Worm (Caenorhabditis elegans) whole organism, midembryonic: ENCODE results near the gene C14C10.10.

Source experiments
- T22C8.4 ChIP-seq: fragments of 200-800 bp; sonication (Bioruptor generic); IDR thresholded peaks from 2 replicates; pipeline ENCODE4 v1.3.6; 2022; ENCODE audit warnings: missing genetic modification characterization, missing compliant biosample characterization
- flt-1 ChIP-seq: fragments of 200-800 bp; sonication (Bioruptor generic); IDR thresholded peaks from 2 replicates; pipeline ENCODE4 v1.3.6; 2022; ENCODE audit warnings: missing genetic modification characterization, missing compliant biosample characterization
- tab-1 ChIP-seq: fragments of 200-800 bp; sonication (Bioruptor generic); IDR thresholded peaks from 2 replicates; pipeline ENCODE4 v1.3.6; 2022; ENCODE audit warnings: missing genetic modification characterization, missing compliant biosample characterization
- ztf-23 ChIP-seq: fragments of 200-800 bp; sonication (Bioruptor generic); IDR thresholded peaks from 2 replicates; pipeline ENCODE4 v1.3.6; 2022; ENCODE audit warnings: missing genetic modification reagents, missing genetic modification characterization, missing compliant biosample characterization

DNA sequence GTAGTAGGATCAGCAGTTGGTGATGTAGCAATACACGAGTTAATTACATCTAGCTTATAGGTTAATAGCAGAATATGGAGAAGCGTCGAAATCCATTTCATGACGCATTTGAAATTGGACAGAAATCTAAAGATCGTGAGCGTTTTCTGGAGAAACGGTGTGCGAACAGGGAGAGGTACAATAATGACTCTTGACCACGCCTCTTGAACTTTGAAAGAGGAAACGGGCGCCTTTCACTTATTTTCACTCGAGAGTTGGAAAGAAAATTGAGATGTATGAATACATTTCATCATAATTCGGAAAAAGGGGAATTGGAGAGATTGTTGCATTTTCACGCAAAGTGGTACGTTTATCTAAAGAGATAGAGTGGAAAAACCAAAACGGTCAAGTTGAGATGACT, 30.8 kb upstream of the C14C10.10 start, which contains the start of gene F56H9.6:
- no peak for TF ChIP-seq T22C8.4
- no peak for TF ChIP-seq tab-1 (GFP tag; lab: Robert Waterston, UW)
- no peak for TF ChIP-seq flt-1 (GFP tag; lab: Robert Waterston, UW)
- no peak for TF ChIP-seq ztf-23 (GFP tag; lab: Robert Waterston, UW)
